Fruit fly (Drosophila melanogaster): ENCODE data around the gene CG14183.
A peak's percentile ranks its signal among the peaks of the same experiment; 100 is the strongest.

The CG14183 gene

DNA sequence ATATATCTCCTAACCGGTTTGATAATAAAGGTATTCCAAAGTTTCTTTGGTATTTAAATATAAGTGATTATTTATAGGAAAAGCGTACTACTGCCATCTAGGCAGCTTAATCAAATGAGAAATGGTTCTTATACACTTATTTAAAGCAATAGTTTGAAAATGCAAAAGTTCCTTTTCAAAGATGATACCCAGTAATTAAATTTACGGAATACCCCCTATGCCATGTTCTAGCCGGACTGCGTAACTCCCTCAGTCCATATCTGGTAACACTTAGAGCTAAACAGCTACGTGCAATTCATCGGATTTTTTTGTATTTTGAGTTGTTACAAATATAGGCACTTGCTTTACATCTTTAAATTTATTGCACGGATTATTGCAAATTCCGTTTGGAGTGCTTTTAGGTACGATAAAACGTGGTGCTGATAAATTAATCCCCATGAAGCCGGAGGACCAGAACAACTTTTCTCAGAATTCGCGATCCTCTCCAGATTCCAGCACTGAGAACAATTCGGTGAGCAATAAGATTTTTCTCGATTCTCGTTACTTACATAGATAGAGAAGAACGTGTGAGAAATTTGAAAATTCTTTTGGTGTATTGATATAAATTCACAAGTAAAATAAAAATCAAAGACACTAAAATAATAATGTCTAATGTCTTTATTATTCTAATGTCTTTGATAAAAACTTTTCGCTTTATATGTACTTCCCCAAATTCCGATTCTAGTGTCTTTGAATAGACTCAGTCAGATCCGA is 25.0 kb downstream of the CG14183 start, which contains the start of gene CG7668 (continued):
- TF ChIP-seq sage (GFP tag; optimal IDR thresholded peaks at IDR 0.05) (peak; percentile 73), CrebA (GFP tag; optimal IDR thresholded peaks at IDR 0.05; ENCODE audit: borderline replicate concordance) (peak; percentile 63), fru (GFP tag; optimal IDR thresholded peaks at IDR 0.05) (peak; percentile 91), Dfd (GFP tag; optimal IDR thresholded peaks at IDR 0.05) (no peak), ey (GFP tag; optimal IDR thresholded peaks at IDR 0.05) (peak; percentile 88), Sp1 (GFP tag; optimal IDR thresholded peaks at IDR 0.05) (peak; percentile 95), woc (GFP tag; optimal IDR thresholded peaks at IDR 0.05) (peak; percentile 79)

DNA sequence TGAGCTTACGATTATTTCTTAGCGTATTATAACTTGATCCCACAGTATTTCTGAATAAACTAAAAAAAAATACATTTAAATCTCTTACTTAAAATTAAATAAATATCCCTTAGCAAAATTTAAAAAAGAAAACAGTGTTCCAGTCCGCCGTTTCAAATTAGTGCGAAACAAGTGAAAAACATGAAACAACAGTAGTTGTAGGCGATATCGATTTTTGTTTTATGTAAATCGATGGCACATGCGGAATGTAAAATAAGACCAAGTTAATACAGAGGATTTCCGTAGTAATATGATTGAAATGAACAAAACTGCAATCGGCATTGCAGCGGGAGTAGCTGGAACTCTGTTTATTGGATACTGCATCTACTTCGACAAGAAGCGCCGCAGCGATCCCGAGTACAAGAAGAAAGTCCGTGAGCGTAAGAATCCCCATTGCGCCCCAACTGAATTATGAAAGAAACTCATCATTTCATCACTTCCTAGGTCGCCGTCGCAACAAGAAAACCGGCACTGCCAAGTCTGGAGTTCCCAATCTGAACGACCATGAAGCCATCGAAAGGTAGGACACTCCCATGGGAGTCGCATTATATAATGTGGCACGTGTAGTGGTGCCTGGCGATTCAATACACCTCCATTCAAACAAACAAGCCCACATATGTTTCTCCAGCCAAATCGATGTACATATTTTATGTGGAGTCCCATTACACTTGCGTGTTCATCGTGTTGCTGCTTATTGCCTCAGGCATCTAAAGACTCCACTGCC is 26.6 kb downstream of the CG14183 start:
- TF ChIP-seq Hr78 (GFP tag; optimal IDR thresholded peaks at IDR 0.05) (no peak), CG32264 (GFP tag; optimal IDR thresholded peaks at IDR 0.05) (no peak), Rel (GFP tag; optimal IDR thresholded peaks at IDR 0.05) (no peak), Rel (tag; optimal IDR thresholded peaks at IDR 0.05) (no peak), woc (GFP tag; optimal IDR thresholded peaks at IDR 0.05) (peak; percentile 56), fru (GFP tag; optimal IDR thresholded peaks at IDR 0.05) (peak; percentile 41)

DNA sequence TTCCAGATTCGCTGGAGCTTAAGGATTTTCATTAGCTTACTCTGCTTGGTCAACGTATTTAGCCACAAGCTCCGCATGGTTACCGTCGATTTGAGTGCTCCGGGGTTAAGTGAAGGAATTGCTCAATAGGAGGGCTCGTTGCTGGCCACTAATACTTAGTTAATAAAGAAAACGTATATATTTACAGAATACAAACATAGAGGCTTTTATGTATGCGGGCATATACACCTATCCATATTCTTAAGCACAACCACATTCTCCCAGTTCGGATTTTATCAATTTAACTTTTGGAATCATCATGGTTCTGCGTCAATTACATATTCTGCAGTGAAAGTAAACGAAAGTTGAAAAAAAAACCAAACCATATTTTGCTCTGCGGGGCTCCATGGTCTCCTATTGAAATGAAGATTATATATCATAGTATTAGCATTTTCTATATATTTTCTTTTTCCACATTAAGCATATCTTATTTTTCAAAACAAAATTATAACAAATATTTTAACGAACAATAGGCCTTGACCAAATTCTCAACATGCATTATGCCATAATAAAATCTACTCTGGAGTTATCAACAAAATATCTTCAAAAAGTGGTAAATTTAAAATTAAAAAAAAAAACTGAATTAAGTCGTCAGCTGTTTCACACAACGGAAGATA is 27.4 kb downstream of the CG14183 start, which contains the start of the genes Tom20 and Gabat:
Tom20 (plus strand) TSS at position 564 of the 656 bp plus-strand sequence.
Gabat (minus strand) TSS at position 606 of the 656 bp plus-strand sequence.
- TF ChIP-seq CG9705 (GFP tag; optimal IDR thresholded peaks at IDR 0.05) (no peak), GATAd (GFP tag; optimal IDR thresholded peaks at IDR 0.05) (no peak), h (GFP tag; optimal IDR thresholded peaks at IDR 0.05) (no peak), dl (GFP tag; optimal IDR thresholded peaks at IDR 0.05; ENCODE audit: insufficient read depth in 1 of 2, partially characterized antibody in 2 of 2) (no peak), foxo (GFP tag; optimal IDR thresholded peaks at IDR 0.05) (no peak), jim (GFP tag; optimal IDR thresholded peaks at IDR 0.05) (no peak), lola (GFP tag; optimal IDR thresholded peaks at IDR 0.05) (no peak), ey (GFP tag; optimal IDR thresholded peaks at IDR 0.05) (no peak), HLH106 (tag; optimal IDR thresholded peaks at IDR 0.05) (no peak), Hr78 (GFP tag; optimal IDR thresholded peaks at IDR 0.05) (no peak), Jra (GFP tag; optimal IDR thresholded peaks at IDR 0.05) (no peak), tai (GFP tag; optimal IDR thresholded peaks at IDR 0.05) (no peak), fru (GFP tag; optimal IDR thresholded peaks at IDR 0.05) (no peak), psq (GFP tag; optimal IDR thresholded peaks at IDR 0.05) (no peak), br (GFP tag; optimal IDR thresholded peaks at IDR 0.05) (no peak), N (GFP tag; optimal IDR thresholded peaks at IDR 0.05) (no peak), Rel (GFP tag; optimal IDR thresholded peaks at IDR 0.05) (no peak), Rel (tag; optimal IDR thresholded peaks at IDR 0.05) (no peak), Dfd (GFP tag; optimal IDR thresholded peaks at IDR 0.05) (no peak)

DNA sequence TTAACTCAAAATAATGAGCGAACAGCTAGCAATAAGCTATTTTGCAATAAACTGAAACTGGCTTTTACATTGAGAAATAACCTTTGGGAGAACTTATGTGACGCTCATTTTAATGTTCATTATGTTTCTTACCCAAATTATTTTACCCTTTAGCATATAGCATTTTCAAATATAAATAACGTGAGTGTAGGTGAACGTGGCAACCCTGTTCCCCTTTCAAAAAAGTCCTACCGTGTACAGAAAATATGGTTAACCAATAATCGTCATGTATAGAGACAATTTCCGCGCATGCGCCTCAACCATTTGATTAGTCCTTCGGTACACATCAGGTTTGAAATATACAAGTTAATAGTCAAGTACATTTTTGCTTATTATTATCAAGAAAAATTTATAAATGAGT is 33.6 kb downstream of the CG14183 start:
- TF ChIP-seq h (GFP tag; optimal IDR thresholded peaks at IDR 0.05) (no peak), fru (GFP tag; optimal IDR thresholded peaks at IDR 0.05) (no peak), pan (optimal IDR thresholded peaks at IDR 0.05) (no peak), CrebA (GFP tag; optimal IDR thresholded peaks at IDR 0.05; ENCODE audit: borderline replicate concordance) (no peak)

DNA sequence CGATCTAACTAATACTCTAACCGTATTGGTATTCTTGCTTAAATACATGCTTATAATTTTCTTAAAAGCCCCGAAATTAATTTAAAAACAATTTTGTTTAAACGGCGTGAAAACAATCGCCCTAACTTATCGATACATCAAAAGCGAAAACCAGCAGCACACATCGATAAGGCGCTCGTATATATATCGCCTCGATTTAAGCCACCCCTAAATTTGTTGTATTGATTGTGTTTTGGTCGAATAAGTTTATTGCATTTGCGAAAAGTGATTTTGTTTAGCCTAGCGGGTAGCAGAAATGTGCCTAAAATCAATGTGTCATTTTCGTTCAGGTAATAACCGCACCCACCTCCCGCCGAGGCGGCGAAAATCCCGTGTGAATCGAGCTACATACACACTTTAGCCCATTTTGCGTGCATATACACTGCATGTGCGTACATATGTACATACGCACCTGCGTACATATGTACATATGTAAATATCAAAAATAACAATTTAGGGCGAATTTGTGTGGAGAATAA is 35.9 kb downstream of the CG14183 start, which contains the start of the genes CG7646 and Nca:
CG7646 (plus strand) TSS at position 174 of the 518 bp plus-strand sequence.
Nca (plus strand) TSS at position 174 of the 518 bp plus-strand sequence.
- TF ChIP-seq Hr83 (GFP tag; optimal IDR thresholded peaks at IDR 0.05; ENCODE audit: poor library complexity, severe bottlenecking) (peak; percentile 3), psq (GFP tag; optimal IDR thresholded peaks at IDR 0.05) (no peak), lola (GFP tag; optimal IDR thresholded peaks at IDR 0.05) (no peak), Jra (GFP tag; optimal IDR thresholded peaks at IDR 0.05) (peak; percentile 46), CG9705 (GFP tag; optimal IDR thresholded peaks at IDR 0.05) (peak; percentile 22), tai (GFP tag; optimal IDR thresholded peaks at IDR 0.05) (peak; percentile 5), h (GFP tag; optimal IDR thresholded peaks at IDR 0.05) (peak; percentile 29), HLH106 (tag; optimal IDR thresholded peaks at IDR 0.05) (no peak), brk (GFP tag; optimal IDR thresholded peaks at IDR 0.05) (peak; percentile 30)
